Fruit fly (Drosophila melanogaster): ENCODE data around the gene Taf10b.
A peak's percentile ranks its signal among the peaks of the same experiment; 100 is the strongest.

Gene Taf10b

DNA sequence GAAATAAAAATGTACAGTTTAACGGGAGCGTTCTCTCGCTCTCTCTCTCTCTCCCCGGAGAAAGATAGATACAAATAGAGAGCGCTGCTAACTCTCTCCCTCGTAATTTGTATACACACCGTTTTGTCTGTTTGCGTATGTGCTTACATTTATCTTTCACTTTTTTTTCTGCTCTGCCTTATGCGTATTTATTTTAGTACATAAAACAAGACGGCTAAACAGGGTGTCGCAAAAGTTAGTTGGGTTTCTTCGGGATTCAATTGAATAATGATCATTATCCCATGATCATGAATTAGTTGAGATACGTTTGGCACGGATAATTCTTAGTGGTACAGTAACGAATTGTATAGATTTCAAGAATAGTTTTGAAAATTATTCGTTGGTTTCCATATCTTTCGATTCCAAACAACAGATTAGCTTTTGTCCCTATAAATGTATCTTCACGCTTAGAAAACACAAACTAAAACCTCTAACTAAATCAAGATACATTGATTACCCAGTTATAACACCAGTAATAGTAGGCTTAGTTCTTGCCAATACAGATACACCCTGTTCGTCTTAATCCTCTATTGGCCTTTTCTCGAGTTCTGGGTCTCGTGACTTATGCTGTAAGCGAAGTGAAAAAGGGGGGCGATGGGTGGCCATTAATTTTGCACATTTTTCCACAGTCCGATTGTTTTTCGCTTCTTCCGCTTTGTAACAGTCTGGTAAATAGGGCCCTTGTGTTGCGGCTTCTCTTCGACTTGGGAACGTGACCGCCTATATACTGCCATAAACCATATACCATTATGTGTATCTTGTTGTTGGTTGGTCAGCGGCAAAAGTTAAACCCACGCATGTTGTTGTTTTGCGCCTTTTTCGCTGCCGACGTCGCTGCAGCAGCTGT is 13.0 kb downstream of the Taf10b start (continued):
- TF ChIP-seq CG34224 (GFP tag; IDR thresholded peaks at IDR 0.05; ENCODE audit: partially characterized antibody) = no peak
- peak; percentile 29 to 73 for TF ChIP-seq chif (GFP tag; optimal IDR thresholded peaks at IDR 0.05)
- TF ChIP-seq mirr (GFP tag; optimal IDR thresholded peaks at IDR 0.05) = peak; percentile 50
- TF ChIP-seq Dek (tag; optimal IDR thresholded peaks at IDR 0.05) = peak; percentile 86
- TF ChIP-seq CG16813 (GFP tag; IDR thresholded peaks at IDR 0.05; ENCODE audit: partially characterized antibody) = no peak
- TF ChIP-seq stc (GFP tag; IDR thresholded peaks at IDR 0.05) = no peak
- TF ChIP-seq Rx (GFP tag; IDR thresholded peaks at IDR 0.05) = no peak
- peak; percentile 85 for TF ChIP-seq CG4328 (GFP tag; optimal IDR thresholded peaks at IDR 0.05)
- peak; percentile 81 for TF ChIP-seq Sox102F (GFP tag; optimal IDR thresholded peaks at IDR 0.05)
- TF ChIP-seq luna (GFP tag; optimal IDR thresholded peaks at IDR 0.05) = peak; percentile 74
- no peak for TF ChIP-seq CG6791 (GFP tag; IDR thresholded peaks at IDR 0.05; ENCODE audit: partially characterized antibody)
- TF ChIP-seq CG1024 (GFP tag; IDR thresholded peaks at IDR 0.05) = no peak
- peak; percentile 0 for TF ChIP-seq Sry-δ (GFP tag; optimal IDR thresholded peaks at IDR 0.05)
- no peak for TF ChIP-seq Opbp (GFP tag; IDR thresholded peaks at IDR 0.05; ENCODE audit: partially characterized antibody)
- no peak for TF ChIP-seq Ets97D (GFP tag; optimal IDR thresholded peaks at IDR 0.05)
- TF ChIP-seq org-1 (GFP tag; optimal IDR thresholded peaks at IDR 0.05) = peak; percentile 85
- peak; percentile 88 for TF ChIP-seq CG2120 (GFP tag; optimal IDR thresholded peaks at IDR 0.05)
- peak; percentile 84 for TF ChIP-seq NK7.1 (GFP tag; optimal IDR thresholded peaks at IDR 0.05)
- TF ChIP-seq schlank (tag; optimal IDR thresholded peaks at IDR 0.05) = peak; percentile 71
- peak; percentile 76 for TF ChIP-seq CG14710 (tag; optimal IDR thresholded peaks at IDR 0.05)
- TF ChIP-seq Oli (tag; optimal IDR thresholded peaks at IDR 0.05) = peak; percentile 89
- TF ChIP-seq Taf1 (GFP tag; IDR thresholded peaks at IDR 0.05) = no peak
- TF ChIP-seq zfh2 (GFP tag; optimal IDR thresholded peaks at IDR 0.05) = peak; percentile 80
- TF ChIP-seq Elba2 (GFP tag; optimal IDR thresholded peaks at IDR 0.05) = no peak
- TF ChIP-seq CG14667 (GFP tag; IDR thresholded peaks at IDR 0.05) = no peak
- peak; percentile 77 for TF ChIP-seq CG33557 (GFP tag; optimal IDR thresholded peaks at IDR 0.05)
- no peak for TF ChIP-seq CG3726 (GFP tag; IDR thresholded peaks at IDR 0.05)
- no peak for TF ChIP-seq ftz-f1 (GFP tag; optimal IDR thresholded peaks at IDR 0.05)
- TF ChIP-seq CG12219 (GFP tag; optimal IDR thresholded peaks at IDR 0.05) = peak; percentile 79
- TF ChIP-seq sc (optimal IDR thresholded peaks at IDR 0.05) = no peak
- TF ChIP-seq sc (GFP tag; optimal IDR thresholded peaks at IDR 0.05) = peak; percentile 71
- peak; percentile 65 for TF ChIP-seq sug (tag; optimal IDR thresholded peaks at IDR 0.05)
- TF ChIP-seq cad (GFP tag; optimal IDR thresholded peaks at IDR 0.05) = peak; percentile 8
- TF ChIP-seq ttk (GFP tag; IDR thresholded peaks at IDR 0.05) = no peak
- no peak for TF ChIP-seq CG32772 (GFP tag; IDR thresholded peaks at IDR 0.05)
- TF ChIP-seq CG14965 (GFP tag; optimal IDR thresholded peaks at IDR 0.05; ENCODE audit: borderline replicate concordance) = peak; percentile 59
- no peak for TF ChIP-seq inv (GFP tag; IDR thresholded peaks at IDR 0.05; ENCODE audit: partially characterized antibody)
- TF ChIP-seq CG7963 (GFP tag; IDR thresholded peaks at IDR 0.05; ENCODE audit: partially characterized antibody) = no peak
- TF ChIP-seq Med (GFP tag) = peak; percentile 94
- peak; percentile 39 for TF ChIP-seq CG18476 (GFP tag; optimal IDR thresholded peaks at IDR 0.05)
- peak; percentile 85 for TF ChIP-seq CG2712 (tag; optimal IDR thresholded peaks at IDR 0.05)
- TF ChIP-seq Trl (optimal IDR thresholded peaks at IDR 0.05) = peak; percentile 98
- peak; percentile 58 for TF ChIP-seq Trl (GFP tag; optimal IDR thresholded peaks at IDR 0.05)
- peak; percentile 20 for TF ChIP-seq Bdp1 (GFP tag; optimal IDR thresholded peaks at IDR 0.05)
- no peak for TF ChIP-seq hth (optimal IDR thresholded peaks at IDR 0.05)
- peak; percentile 79 to 84 for TF ChIP-seq bsh (GFP tag; optimal IDR thresholded peaks at IDR 0.05)
- no peak for TF ChIP-seq vnd (GFP tag; IDR thresholded peaks at IDR 0.05; ENCODE audit: partially characterized antibody)
- TF ChIP-seq repo (GFP tag; optimal IDR thresholded peaks at IDR 0.05) = peak; percentile 15
- no peak for TF ChIP-seq CG11696 (GFP tag; IDR thresholded peaks at IDR 0.05)

Data from whole organism, embryonic.